Fruit fly (Drosophila melanogaster) whole organism, embryonic: Measurements from ENCODE around the gene Or22c.
A peak's percentile ranks its signal among the peaks of the same experiment; 100 is the strongest.

Experiments
- CG11247 ChIP-seq: fragments of 200-800 bp; sonication (Bioruptor generic); IDR thresholded peaks from 2 replicates; pipeline ENCODE4 v1.3.6; 2022; ENCODE audit warnings: missing biosample characterization, missing genetic modification characterization
- CG11398 ChIP-seq: fragments of 200-800 bp; sonication (Bioruptor generic); optimal IDR thresholded peaks from 2 replicates; lab custom pipeline; 2016; ENCODE audit warnings: missing biosample characterization, missing genetic modification characterization
- CG11560 ChIP-seq: fragments of 200-800 bp; sonication (Bioruptor generic); IDR thresholded peaks from 3 replicates; pipeline ENCODE4 v1.3.6; 2022; ENCODE audit warnings: missing biosample characterization, missing genetic modification characterization
- CG12769 ChIP-seq: fragments of 200-800 bp; sonication (Bioruptor generic); optimal IDR thresholded peaks from 2 replicates; lab custom pipeline; 2019; ENCODE audit warnings: missing biosample characterization, mild to moderate bottlenecking, missing genetic modification characterization, moderate library complexity
- CG13894 ChIP-seq: fragments of 200-800 bp; sonication (Bioruptor generic); optimal IDR thresholded peaks from 3 replicates; lab custom pipeline; 2018; ENCODE audit warnings: missing biosample characterization, mild to moderate bottlenecking, missing genetic modification characterization, moderate library complexity
- CG14667 ChIP-seq: fragments of 200-800 bp; sonication (Bioruptor generic); IDR thresholded peaks from 2 replicates; pipeline ENCODE4 v1.3.6; 2022; ENCODE audit warnings: missing biosample characterization, missing genetic modification characterization
- CG14860 ChIP-seq: fragments of 200-800 bp; sonication (Bioruptor generic); IDR thresholded peaks from 3 replicates; pipeline ENCODE4 v1.3.6; 2022; ENCODE audit warnings: missing biosample characterization, missing genetic modification characterization; ENCODE audit not compliant: partially characterized antibody
- CG1602 ChIP-seq: fragments of 200-800 bp; sonication (Bioruptor generic); optimal IDR thresholded peaks from 3 replicates; lab custom pipeline; 2016; ENCODE audit warnings: missing biosample characterization, missing genetic modification characterization
- CG17186 ChIP-seq: fragments of 200-800 bp; sonication (Bioruptor generic); optimal IDR thresholded peaks from 3 replicates; lab custom pipeline; 2017; ENCODE audit warnings: missing biosample characterization, missing genetic modification reagents, missing genetic modification characterization
- CG17612 ChIP-seq: fragments of 200-800 bp; sonication (Bioruptor generic); IDR thresholded peaks from 2 replicates; pipeline ENCODE4 v1.3.6; 2022; ENCODE audit warnings: missing biosample characterization, missing genetic modification characterization
- CG30403 ChIP-seq: fragments of 200-800 bp; sonication (Bioruptor generic); optimal IDR thresholded peaks from 3 replicates; lab custom pipeline; 2016; ENCODE audit warnings: missing biosample characterization, missing genetic modification characterization
- CG30431 ChIP-seq: fragments of 200-800 bp; sonication (Bioruptor generic); optimal IDR thresholded peaks from 2 replicates; lab custom pipeline; 2017; ENCODE audit warnings: missing biosample characterization, missing genetic modification characterization
- CG3726 ChIP-seq: fragments of 200-800 bp; sonication (Bioruptor generic); IDR thresholded peaks from 3 replicates; pipeline ENCODE4, ENCODE4 v1.3.6; 2022; ENCODE audit warnings: missing biosample characterization, missing genetic modification characterization
- CG6689 ChIP-seq: fragments of 200-800 bp; sonication (Bioruptor generic); IDR thresholded peaks from 2 replicates; pipeline ENCODE4 v1.3.6; 2022; ENCODE audit warnings: missing biosample characterization, missing genetic modification characterization
- CG7786 ChIP-seq: fragments of 200-800 bp; sonication (Bioruptor generic); optimal IDR thresholded peaks from 2 replicates; lab custom pipeline; 2016; ENCODE audit warnings: missing biosample characterization, missing genetic modification characterization
- CG7963 ChIP-seq: fragments of 200-800 bp; sonication (Bioruptor generic); IDR thresholded peaks from 3 replicates; pipeline ENCODE4 v1.3.6; 2022; ENCODE audit warnings: missing biosample characterization, missing genetic modification characterization; ENCODE audit not compliant: partially characterized antibody
- CkIIα-i1 ChIP-seq: fragments of 200-800 bp; sonication (Bioruptor generic); IDR thresholded peaks from 2 replicates; pipeline ENCODE4 v1.3.6; 2022; ENCODE audit warnings: missing biosample characterization, missing genetic modification characterization
- Deaf1 ChIP-seq: fragments of 200-800 bp; optimal IDR thresholded peaks from 3 replicates; lab custom pipeline; 2019; ENCODE audit warnings: missing biosample characterization, mild to moderate bottlenecking, missing genetic modification characterization, moderate library complexity
- HHEX ChIP-seq: fragments of 200-800 bp; sonication (Bioruptor generic); optimal IDR thresholded peaks from 3 replicates; lab custom pipeline; 2017; ENCODE audit warnings: missing biosample characterization, mild to moderate bottlenecking, missing genetic modification characterization, missing genetic modification reagents
- HLH3B ChIP-seq: fragments of 200-800 bp; sonication (Bioruptor generic); IDR thresholded peaks from 2 replicates; pipeline ENCODE4 v1.3.6; 2022; ENCODE audit warnings: missing biosample characterization, missing genetic modification characterization
- HmgZ ChIP-seq: fragments of 200-800 bp; sonication (Bioruptor generic); optimal IDR thresholded peaks from 2 replicates; lab custom pipeline; 2018; ENCODE audit warnings: missing biosample characterization, mild to moderate bottlenecking, missing genetic modification characterization
- Hr3 ChIP-seq: fragments of 200-800 bp; sonication (Bioruptor generic); optimal IDR thresholded peaks from 3 replicates; lab custom pipeline; 2016; ENCODE audit warnings: missing biosample characterization, missing genetic modification characterization
- Mad ChIP-seq: fragments of 200-800 bp; sonication (Bioruptor generic); optimal IDR thresholded peaks from 2 replicates; lab custom pipeline; 2016; ENCODE audit warnings: missing biosample characterization, missing genetic modification characterization
- Meics ChIP-seq: fragments of 200-800 bp; sonication (Bioruptor generic); optimal IDR thresholded peaks from 2 replicates; lab custom pipeline; 2017; ENCODE audit warnings: missing biosample characterization, mild to moderate bottlenecking, missing genetic modification characterization
- NC2β ChIP-seq: fragments of 200-800 bp; sonication (Bioruptor generic); optimal IDR thresholded peaks from 2 replicates; lab custom pipeline; 2016; ENCODE audit warnings: missing biosample characterization, missing genetic modification characterization
- Opbp ChIP-seq: fragments of 200-800 bp; sonication (Bioruptor generic); IDR thresholded peaks from 3 replicates; pipeline ENCODE4 v1.3.6; 2022; ENCODE audit warnings: missing biosample characterization, missing genetic modification characterization; ENCODE audit not compliant: partially characterized antibody
- Pdp1 ChIP-seq, 2 experiments: fragments of 200-800 bp; sonication (Bioruptor generic); optimal IDR thresholded peaks; 3 replicates each; lab custom pipeline; 2016; ENCODE audit warnings: missing biosample characterization in 2 of 2, missing genetic modification characterization in 2 of 2, mild to moderate bottlenecking in 1 of 2, moderate library complexity in 1 of 2
- chm ChIP-seq: fragments of 200-800 bp; sonication (Bioruptor generic); IDR thresholded peaks from 2 replicates; pipeline ENCODE4 v1.3.6; 2022; ENCODE audit warnings: missing biosample characterization, missing genetic modification characterization
- chn ChIP-seq: fragments of 200-800 bp; sonication (Bioruptor generic); optimal IDR thresholded peaks from 2 replicates; lab custom pipeline; 2016; ENCODE audit warnings: missing biosample characterization, missing genetic modification characterization
- dmrt11E ChIP-seq: fragments of 200-800 bp; sonication (Bioruptor generic); optimal IDR thresholded peaks from 3 replicates; lab custom pipeline; 2018; ENCODE audit warnings: missing biosample characterization, mild to moderate bottlenecking, missing genetic modification characterization, moderate library complexity
- en ChIP-seq: fragments of 200-800 bp; sonication (Bioruptor generic); optimal IDR thresholded peaks from 2 replicates; lab custom pipeline; 2016; ENCODE audit warnings: missing biosample characterization, missing genetic modification characterization
- ewg ChIP-seq: fragments of 200-800 bp; sonication (Bioruptor generic); optimal IDR thresholded peaks from 3 replicates; lab custom pipeline; 2017; ENCODE audit warnings: mild to moderate bottlenecking, missing biosample characterization, missing genetic modification reagents, missing genetic modification characterization
- h ChIP-seq: fragments of >200 bp; optimal IDR thresholded peaks from 2 replicates; lab custom pipeline; 2017
- klu ChIP-seq: fragments of 200-800 bp; sonication (Bioruptor generic); IDR thresholded peaks from 2 replicates; pipeline ENCODE4 v1.3.6; 2022; ENCODE audit warnings: missing biosample characterization, missing genetic modification characterization
- knrl ChIP-seq: fragments of 200-800 bp; sonication (Bioruptor generic); IDR thresholded peaks from 3 replicates; pipeline ENCODE4 v1.3.6; 2022; ENCODE audit warnings: missing biosample characterization, missing genetic modification characterization; ENCODE audit not compliant: partially characterized antibody
- luna ChIP-seq: fragments of 200-800 bp; sonication (Bioruptor generic); optimal IDR thresholded peaks from 2 replicates; lab custom pipeline; 2016; ENCODE audit warnings: missing biosample characterization, missing genetic modification characterization
- mirr ChIP-seq: fragments of 200-800 bp; sonication (Bioruptor generic); optimal IDR thresholded peaks from 3 replicates; lab custom pipeline; 2018; ENCODE audit warnings: missing biosample characterization, mild to moderate bottlenecking, missing genetic modification characterization
- nerfin-2 ChIP-seq: fragments of 200-800 bp; sonication (Bioruptor generic); IDR thresholded peaks from 2 replicates; pipeline ENCODE4 v1.3.6; 2022; ENCODE audit warnings: missing biosample characterization, missing genetic modification characterization; ENCODE audit not compliant: partially characterized antibody
- odd ChIP-seq: fragments of 200-800 bp; sonication (Bioruptor generic); optimal IDR thresholded peaks from 2 replicates; lab custom pipeline; 2017; ENCODE audit warnings: missing biosample characterization, mild to moderate bottlenecking, missing genetic modification characterization
- onecut ChIP-seq: fragments of 200-800 bp; sonication (Bioruptor generic); IDR thresholded peaks from 2 replicates; pipeline ENCODE4 v1.3.6; 2022; ENCODE audit warnings: missing biosample characterization, missing genetic modification characterization
- psq ChIP-seq: fragments of 200-800 bp; sonication (Bioruptor generic); optimal IDR thresholded peaks from 2 replicates; lab custom pipeline; 2017; ENCODE audit warnings: missing biosample characterization, missing genetic modification characterization
- pum ChIP-seq: fragments of 200-800 bp; sonication (Bioruptor generic); optimal IDR thresholded peaks from 2 replicates; lab custom pipeline; 2016; ENCODE audit warnings: missing biosample characterization, missing genetic modification characterization
- salm ChIP-seq: fragments of 200-800 bp; sonication (Bioruptor generic); optimal IDR thresholded peaks from 2 replicates; lab custom pipeline; 2018; ENCODE audit warnings: missing biosample characterization, mild to moderate bottlenecking, missing genetic modification characterization
- slou ChIP-seq: fragments of 200-800 bp; sonication (Bioruptor generic); optimal IDR thresholded peaks from 3 replicates; lab custom pipeline; 2016; ENCODE audit warnings: missing biosample characterization, missing genetic modification characterization
- so ChIP-seq: fragments of 200-800 bp; sonication (Bioruptor generic); IDR thresholded peaks from 3 replicates; pipeline ENCODE4 v1.3.6; 2022; ENCODE audit warnings: missing biosample characterization, missing genetic modification characterization
- yki ChIP-seq: fragments of >200 bp; optimal IDR thresholded peaks from 3 replicates; lab custom pipeline; 2018

Or22c gene

DNA sequence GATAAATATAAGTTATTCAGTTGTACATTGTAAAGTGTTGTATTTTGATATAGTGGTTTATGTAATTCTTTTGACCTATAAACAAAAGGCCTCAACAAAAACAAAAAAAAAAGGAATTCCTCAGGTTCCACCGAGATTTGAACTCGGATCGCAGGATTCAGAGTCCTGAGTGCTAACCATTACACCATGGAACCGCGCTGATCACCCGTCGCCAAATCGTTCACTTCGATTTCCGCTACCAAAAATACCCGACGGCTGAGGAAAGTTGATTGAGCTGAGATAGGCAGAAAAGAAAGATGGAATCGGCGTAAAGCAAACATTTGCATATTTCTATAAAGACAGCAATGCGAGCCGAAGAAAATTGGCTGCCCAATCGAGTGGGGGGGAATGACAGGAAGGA lies 41.3 kb upstream of the Or22c start (continued):
- no peak for TF ChIP-seq CG11398 (GFP tag; lab: Kevin White, UChicago)
- no peak for TF ChIP-seq klu (GFP tag; lab: Robert Waterston, UW)
- no peak for TF ChIP-seq luna (GFP tag; lab: Kevin White, UChicago)
- no peak for TF ChIP-seq NC2β (GFP tag; lab: Kevin White, UChicago)
- TF ChIP-seq HLH3B (GFP tag; lab: Robert Waterston, UW) = no peak
- no peak for TF ChIP-seq HHEX (GFP tag; lab: Kevin White, UChicago)
- TF ChIP-seq nerfin-2 = peak; percentile 62
- no peak for TF ChIP-seq Deaf1 (tag; lab: Kevin White, UChicago)
- no peak for TF ChIP-seq CG11560 (tag; lab: Robert Waterston, UW)
- TF ChIP-seq Meics (GFP tag; lab: Kevin White, UChicago) = no peak
- TF ChIP-seq chn (GFP tag; lab: Kevin White, UChicago) = no peak
- no peak for TF ChIP-seq CkIIα-i1
- TF ChIP-seq CG14860 = 0 out of 3 replicates have a peak, but pooled peaks have one; percentile 29
- TF ChIP-seq ewg (GFP tag; lab: Kevin White, UChicago) = no peak
- no peak for TF ChIP-seq en (GFP tag; lab: Kevin White, UChicago)
- no peak for TF ChIP-seq h
- TF ChIP-seq CG17612 (GFP tag; lab: Robert Waterston, UW) = no peak
- TF ChIP-seq CG30403 (GFP tag; lab: Kevin White, UChicago) = no peak
- no peak for TF ChIP-seq salm (tag; lab: Kevin White, UChicago)
- no peak for TF ChIP-seq onecut (GFP tag; lab: Robert Waterston, UW)
- TF ChIP-seq odd (GFP tag; lab: Kevin White, UChicago) = no peak
- no peak for TF ChIP-seq chm
- TF ChIP-seq CG30431 = no peak
- no peak for TF ChIP-seq CG13894 (tag; lab: Kevin White, UChicago)
- no peak for TF ChIP-seq mirr (GFP tag; lab: Kevin White, UChicago)
- TF ChIP-seq CG7786 (GFP tag; lab: Kevin White, UChicago) = no peak
- TF ChIP-seq CG3726 (GFP tag; lab: Robert Waterston, UW) = no peak
- TF ChIP-seq Pdp1 (GFP tag; optimal IDR thresholded peaks at IDR 0.05; lab: Kevin White, UChicago) = peak in 1 of 2 experiments; percentile 7
- no peak for TF ChIP-seq slou (GFP tag; lab: Kevin White, UChicago)
- TF ChIP-seq pum (GFP tag; lab: Kevin White, UChicago) = no peak
- TF ChIP-seq Mad (GFP tag; lab: Kevin White, UChicago) = no peak
- no peak for TF ChIP-seq CG14667
- TF ChIP-seq CG17186 (GFP tag; lab: Kevin White, UChicago) = no peak
- TF ChIP-seq CG12769 (tag; lab: Kevin White, UChicago) = no peak
- TF ChIP-seq yki (lab: Kevin White, UChicago) = no peak
- TF ChIP-seq CG11247 = no peak
- no peak for TF ChIP-seq dmrt11E (tag; lab: Kevin White, UChicago)
- TF ChIP-seq psq (GFP tag; lab: Kevin White, UChicago) = no peak
- TF ChIP-seq Hr3 (GFP tag; lab: Kevin White, UChicago) = no peak
- TF ChIP-seq so (GFP tag; lab: Robert Waterston, UW) = no peak
- no peak for TF ChIP-seq CG1602 (GFP tag; lab: Kevin White, UChicago)
- peak; percentile 41; the same call in 1 of the 3 replicates for TF ChIP-seq knrl (GFP tag; lab: Robert Waterston, UW)
- 0 out of 3 replicates have a peak, but pooled peaks have one; percentile 34 for TF ChIP-seq CG7963
- no peak for TF ChIP-seq HmgZ (tag; lab: Kevin White, UChicago)
- peak; percentile 73; the same call in 2 of the 3 replicates for TF ChIP-seq Opbp (GFP tag; lab: Robert Waterston, UW)
- no peak for TF ChIP-seq CG6689 (GFP tag; lab: Robert Waterston, UW)
